Worm (Caenorhabditis elegans) whole organism, young adult: ENCODE data around the gene JC8.16.

Experiments
- D2030.7 ChIP-seq: fragments of 200-800 bp; sonication (Bioruptor generic); IDR thresholded peaks from 2 replicates; pipeline ENCODE4 v1.3.6; 2022; ENCODE audit warnings: missing genetic modification reagents, missing genetic modification characterization, missing compliant biosample characterization
- F22D6.2 ChIP-seq: sonication (generic microtip); optimal IDR thresholded peaks from 2 replicates; lab custom pipeline; 2016; ENCODE audit warnings: mild to moderate bottlenecking, missing genetic modification characterization, missing compliant biosample characterization
- F23B12.7 ChIP-seq: sonication (generic microtip); optimal IDR thresholded peaks from 2 replicates; lab custom pipeline; 2017; ENCODE audit warnings: missing genetic modification characterization, mild to moderate bottlenecking, missing compliant biosample characterization, antibody characterized with exemption, moderate library complexity; ENCODE audit not compliant: insufficient read depth
- F33H1.4 ChIP-seq: fragments of 200-800 bp; sonication (Bioruptor generic); IDR thresholded peaks from 2 replicates; pipeline ENCODE4 v1.3.6; 2022; ENCODE audit warnings: missing genetic modification reagents, missing genetic modification characterization, missing compliant biosample characterization
- F37B4.10 ChIP-seq: fragments of 200-800 bp; sonication (Bioruptor generic); IDR thresholded peaks from 2 replicates; pipeline ENCODE4 v1.3.6; 2022; ENCODE audit warnings: missing genetic modification characterization, missing compliant biosample characterization
- F39B2.1 ChIP-seq: fragments of 200-800 bp; sonication (Bioruptor generic); IDR thresholded peaks from 2 replicates; pipeline ENCODE4 v1.3.6; 2022; ENCODE audit warnings: missing genetic modification reagents, missing genetic modification characterization, missing compliant biosample characterization
- F49E8.2 ChIP-seq: sonication (generic microtip); optimal IDR thresholded peaks from 3 replicates; lab custom pipeline; 2017; ENCODE audit warnings: missing genetic modification characterization, mild to moderate bottlenecking, missing compliant biosample characterization, antibody characterized with exemption, moderate library complexity; ENCODE audit not compliant: insufficient read depth
- F52B5.7 ChIP-seq: sonication (generic microtip); optimal IDR thresholded peaks from 2 replicates; lab custom pipeline; 2016; ENCODE audit warnings: mild to moderate bottlenecking, missing genetic modification characterization, missing compliant biosample characterization
- F55B11.4 ChIP-seq: sonication (generic microtip); optimal IDR thresholded peaks from 2 replicates; lab custom pipeline; 2016; ENCODE audit warnings: missing compliant biosample characterization, missing genetic modification characterization, borderline replicate concordance; ENCODE audit not compliant: insufficient read depth
- Y79H2A.3 ChIP-seq: fragments of 200-800 bp; sonication (Bioruptor generic); conservative IDR thresholded peaks from 2 replicates; pipeline ENCODE4 v1.3.6; 2022; ENCODE audit warnings: missing genetic modification reagents, missing genetic modification characterization, missing compliant biosample characterization
- ZK185.1 ChIP-seq: sonication (generic microtip); optimal IDR thresholded peaks from 2 replicates; lab custom pipeline; 2016; ENCODE audit warnings: mild to moderate bottlenecking, missing genetic modification characterization, missing compliant biosample characterization; ENCODE audit not compliant: poor library complexity, severe bottlenecking
- ama-1 ChIP-seq, 3 experiments: fragments of 150-350 bp in 1 of 3; sonication (generic microtip) in 2 of 3; optimal IDR thresholded peaks; 2 replicates each; lab custom pipeline; 2014 to 2018; ENCODE audit warnings: missing biosample characterization in 2 of 3, missing genetic modification characterization in 2 of 3, missing genetic modification reagents in 2 of 3
- atf-7 ChIP-seq: sonication (generic microtip); optimal IDR thresholded peaks from 2 replicates; lab custom pipeline; 2017; ENCODE audit warnings: mild to moderate bottlenecking, missing genetic modification characterization, missing compliant biosample characterization
- attf-5 ChIP-seq: fragments of 200-800 bp; sonication (Bioruptor generic); optimal IDR thresholded peaks from 2 replicates; lab custom pipeline; 2018; ENCODE audit warnings: mild to moderate bottlenecking, missing genetic modification characterization, missing compliant biosample characterization
- bed-2 ChIP-seq: fragments of 200-800 bp; sonication (Bioruptor generic); IDR thresholded peaks from 2 replicates; pipeline ENCODE4 v1.3.6; 2022; ENCODE audit warnings: missing genetic modification reagents, missing genetic modification characterization, missing compliant biosample characterization
- cebp-1 ChIP-seq, 2 experiments: fragments of 200-800 bp in 1 of 2; sonication (Bioruptor generic) in 1 of 2; sonication (generic microtip) in 1 of 2; IDR thresholded peaks in 1 of 2; optimal IDR thresholded peaks in 1 of 2; 2 replicates each; pipeline versions ENCODE4 v1.3.6 to Lab custom; 2017 to 2022; ENCODE audit warnings: missing compliant biosample characterization in 2 of 2, missing genetic modification characterization in 2 of 2, mild to moderate bottlenecking in 1 of 2, missing genetic modification reagents in 1 of 2, moderate library complexity in 1 of 2
- cebp-2 ChIP-seq: fragments of 200-800 bp; sonication (Bioruptor generic); IDR thresholded peaks from 2 replicates; pipeline ENCODE4 v1.3.6; 2022; ENCODE audit warnings: missing genetic modification characterization, missing compliant biosample characterization
- ceh-40 ChIP-seq: fragments of 200-800 bp; sonication (Bioruptor generic); IDR thresholded peaks from 2 replicates; pipeline ENCODE4 v1.3.6; 2022; ENCODE audit warnings: missing genetic modification characterization, missing compliant biosample characterization
- ceh-79 ChIP-seq: sonication (generic microtip); optimal IDR thresholded peaks from 2 replicates; lab custom pipeline; 2017; ENCODE audit warnings: mild to moderate bottlenecking, missing genetic modification characterization, missing compliant biosample characterization
- ceh-91 ChIP-seq: fragments of 200-800 bp; sonication (Bioruptor generic); IDR thresholded peaks from 2 replicates; pipeline ENCODE4 v1.3.6; 2022; ENCODE audit warnings: missing genetic modification reagents, missing genetic modification characterization, missing compliant biosample characterization
- ekl-4 ChIP-seq: fragments of 200-800 bp; sonication (Bioruptor generic); IDR thresholded peaks from 2 replicates; pipeline ENCODE4 v1.3.6; 2022; ENCODE audit warnings: missing genetic modification reagents, missing genetic modification characterization, missing compliant biosample characterization
- fkh-3 ChIP-seq: sonication (generic microtip); optimal IDR thresholded peaks from 2 replicates; lab custom pipeline; 2016; ENCODE audit warnings: mild to moderate bottlenecking, missing genetic modification characterization, missing compliant biosample characterization
- gei-17 ChIP-seq: fragments of 200-800 bp; sonication (Bioruptor generic); optimal IDR thresholded peaks from 2 replicates; lab custom pipeline; 2018; ENCODE audit warnings: mild to moderate bottlenecking, missing genetic modification characterization, missing compliant biosample characterization
- hmg-1.2 ChIP-seq: fragments of 200-800 bp; sonication (Bioruptor generic); IDR thresholded peaks from 2 replicates; pipeline ENCODE4 v1.3.6; 2022; ENCODE audit warnings: missing genetic modification reagents, missing genetic modification characterization, missing compliant biosample characterization
- hmg-20 ChIP-seq: fragments of 200-800 bp; sonication (Bioruptor generic); IDR thresholded peaks from 2 replicates; pipeline ENCODE4 v1.3.6; 2022; ENCODE audit warnings: missing genetic modification reagents, missing genetic modification characterization, missing compliant biosample characterization
- hsf-1 ChIP-seq: fragments of 200-800 bp; sonication (Bioruptor generic); IDR thresholded peaks from 2 replicates; pipeline ENCODE4 v1.3.6; 2022; ENCODE audit warnings: missing genetic modification reagents, missing genetic modification characterization, missing compliant biosample characterization
- let-607 ChIP-seq, 2 experiments: fragments of 200-800 bp in 1 of 2; sonication (Bioruptor generic) in 1 of 2; sonication (generic microtip) in 1 of 2; optimal IDR thresholded peaks; 2 replicates each; lab custom pipeline; 2016 to 2018; ENCODE audit warnings: mild to moderate bottlenecking in 2 of 2, missing compliant biosample characterization in 2 of 2, missing genetic modification characterization in 2 of 2, moderate library complexity in 2 of 2, missing genotype in 1 of 2
- lin-26 ChIP-seq: fragments of 200-800 bp; sonication (Bioruptor generic); IDR thresholded peaks from 2 replicates; pipeline ENCODE4 v1.3.6; 2022; ENCODE audit warnings: missing genetic modification reagents, missing genetic modification characterization, missing compliant biosample characterization
- lin-54 ChIP-seq: fragments of 200-800 bp; sonication (Bioruptor generic); optimal IDR thresholded peaks from 2 replicates; lab custom pipeline; 2018; ENCODE audit warnings: mild to moderate bottlenecking, missing genetic modification characterization, missing compliant biosample characterization
- lsl-1 ChIP-seq: fragments of 200-800 bp; sonication (Bioruptor generic); optimal IDR thresholded peaks from 2 replicates; lab custom pipeline; 2018; ENCODE audit warnings: mild to moderate bottlenecking, missing genetic modification characterization, moderate library complexity, missing compliant biosample characterization
- madf-6 ChIP-seq: fragments of 200-800 bp; sonication (Bioruptor generic); IDR thresholded peaks from 2 replicates; pipeline ENCODE4 v1.3.6; 2022; ENCODE audit warnings: missing genetic modification reagents, missing genetic modification characterization, missing compliant biosample characterization
- mcd-1 ChIP-seq: fragments of 200-800 bp; sonication (Bioruptor generic); IDR thresholded peaks from 2 replicates; pipeline ENCODE4 v1.3.6; 2022; ENCODE audit warnings: missing genetic modification reagents, missing genetic modification characterization, missing compliant biosample characterization
- mes-4 ChIP-seq: sonication (generic microtip); optimal IDR thresholded peaks from 2 replicates; lab custom pipeline; 2016; ENCODE audit warnings: missing genotype, missing genetic modification characterization, missing compliant biosample characterization
- mxl-1 ChIP-seq: sonication (generic microtip); optimal IDR thresholded peaks from 2 replicates; lab custom pipeline; 2016; ENCODE audit warnings: missing genetic modification characterization, missing compliant biosample characterization
- nfyb-1 ChIP-seq: fragments of 200-800 bp; sonication (Bioruptor generic); IDR thresholded peaks from 2 replicates; pipeline ENCODE4 v1.3.6; 2022; ENCODE audit warnings: missing genetic modification reagents, missing genetic modification characterization, missing compliant biosample characterization
- pha-4 ChIP-seq: fragments of 150-350 bp; sonication (generic microtip); optimal IDR thresholded peaks from 2 replicates; lab custom pipeline; 2014; ENCODE audit warnings: missing biosample characterization, missing genetic modification reagents, missing genetic modification characterization
- rpc-1 ChIP-seq, 2 experiments: fragments of 150-350 bp in 1 of 2; sonication (generic microtip) in 1 of 2; optimal IDR thresholded peaks; 2 replicates each; lab custom pipeline; 2014 to 2018; ENCODE audit warnings: missing biosample characterization in 1 of 2, missing genetic modification characterization in 1 of 2, missing genetic modification reagents in 1 of 2, missing genotype in 1 of 2
- sdz-38 ChIP-seq: sonication (generic microtip); optimal IDR thresholded peaks from 2 replicates; lab custom pipeline; 2016; ENCODE audit warnings: missing genotype, missing genetic modification characterization, missing compliant biosample characterization
- snpc-1.1 ChIP-seq: sonication (generic microtip); optimal IDR thresholded peaks from 2 replicates; lab custom pipeline; 2017; ENCODE audit warnings: missing genetic modification characterization, mild to moderate bottlenecking, missing compliant biosample characterization, antibody characterized with exemption, moderate library complexity, missing genotype, missing genetic modification reagents; ENCODE audit not compliant: insufficient read depth
- snpc-3.4 ChIP-seq: sonication (generic microtip); optimal IDR thresholded peaks from 2 replicates; lab custom pipeline; 2017; ENCODE audit warnings: missing genetic modification characterization, mild to moderate bottlenecking, missing compliant biosample characterization, antibody characterized with exemption, moderate library complexity, missing genotype, missing genetic modification reagents
- tlf-1 ChIP-seq: fragments of 200-800 bp; sonication (Bioruptor generic); optimal IDR thresholded peaks from 2 replicates; lab custom pipeline; 2018; ENCODE audit warnings: mild to moderate bottlenecking, missing genetic modification characterization, missing compliant biosample characterization
- xnd-1 ChIP-seq: sonication (generic microtip); optimal IDR thresholded peaks from 2 replicates; lab custom pipeline; 2016; ENCODE audit warnings: missing genotype, missing genetic modification reagents, missing genetic modification characterization, missing compliant biosample characterization
- ztf-18 ChIP-seq: sonication (generic microtip); optimal IDR thresholded peaks from 2 replicates; lab custom pipeline; 2016; ENCODE audit warnings: missing genotype, mild to moderate bottlenecking, missing genetic modification characterization, missing compliant biosample characterization
- ztf-6 ChIP-seq: fragments of 200-800 bp; sonication (Bioruptor generic); IDR thresholded peaks from 2 replicates; pipeline ENCODE4 v1.3.6; 2022; ENCODE audit warnings: missing genetic modification reagents, missing genetic modification characterization, missing compliant biosample characterization

The JC8.16 gene

ce11 chrIV:13238943-13239861 lies 19.8 kb upstream of the JC8.16 start, which contains the start of gene tag-115 (continued):
- TF ChIP-seq cebp-2 (GFP tag; lab: Robert Waterston, UW) = peak; percentile 91
- peak; percentile 70 for TF ChIP-seq ekl-4 (GFP tag; lab: Robert Waterston, UW)
- TF ChIP-seq atf-7 = peak; percentile 22
- no peak for TF ChIP-seq bed-2 (GFP tag; lab: Robert Waterston, UW)
- TF ChIP-seq ZK185.1 (tag; lab: Kevin White, UChicago) = peak; percentile 60
- TF ChIP-seq mxl-1 (tag; lab: Kevin White, UChicago) = peak; percentile 41
- TF ChIP-seq F52B5.7 = no peak
- TF ChIP-seq ceh-91 = peak; percentile 26; the same call in 1 of the 2 replicates
- peak in 1 of 2 experiments; percentile 69 for TF ChIP-seq let-607 (tag; optimal IDR thresholded peaks at IDR 0.05; lab: Kevin White, UChicago)
- peak; percentile 44; the same call in 1 of the 2 replicates for TF ChIP-seq hmg-1.2 (GFP tag; lab: Robert Waterston, UW)
- TF ChIP-seq mcd-1 (GFP tag; lab: Robert Waterston, UW) = peak; percentile 66
- no peak for TF ChIP-seq gei-17 (GFP tag; lab: Kevin White, UChicago)
- peak; percentile 82 for TF ChIP-seq nfyb-1
- TF ChIP-seq hmg-20 (GFP tag; lab: Robert Waterston, UW) = 0 out of 2 replicates have a peak, but pooled peaks have one; percentile 18
- no peak for TF ChIP-seq ceh-79
- TF ChIP-seq ama-1 (optimal IDR thresholded peaks at IDR 0.05; lab: Kevin White, UChicago) = peak; percentile 23
- peak; percentile 86 to 94 for TF ChIP-seq ama-1 (GFP tag; optimal IDR thresholded peaks at IDR 0.05; lab: Kevin White, UChicago)
- peak; percentile 80 for TF ChIP-seq madf-6 (GFP tag; lab: Robert Waterston, UW)
- TF ChIP-seq snpc-1.1 (tag; lab: Kevin White, UChicago) = peak; percentile 22
- no peak for TF ChIP-seq sdz-38 (tag; lab: Kevin White, UChicago)
- TF ChIP-seq rpc-1 (optimal IDR thresholded peaks at IDR 0.05; lab: Kevin White, UChicago) = no peak
- peak; percentile 62 for TF ChIP-seq rpc-1 (tag; optimal IDR thresholded peaks at IDR 0.05; lab: Kevin White, UChicago)
- TF ChIP-seq F23B12.7 (tag; lab: Kevin White, UChicago) = peak; percentile 46
- peak; percentile 54 for TF ChIP-seq xnd-1
- TF ChIP-seq lin-26 = peak; percentile 85
- no peak for TF ChIP-seq F37B4.10 (GFP tag; lab: Robert Waterston, UW)
- TF ChIP-seq ceh-40 (GFP tag; lab: Robert Waterston, UW) = no peak
- no peak; the same call in none of the 2 replicates for TF ChIP-seq F33H1.4
- peak; percentile 66 for TF ChIP-seq snpc-3.4 (tag; lab: Kevin White, UChicago)
- peak; percentile 49 for TF ChIP-seq mes-4
- no peak for TF ChIP-seq ztf-6 (GFP tag; lab: Robert Waterston, UW)
- TF ChIP-seq F39B2.1 (GFP tag; lab: Robert Waterston, UW) = peak; percentile 80; the same call in 1 of the 2 replicates
- peak; percentile 49 for TF ChIP-seq fkh-3 (tag; lab: Kevin White, UChicago)
- TF ChIP-seq F49E8.2 (tag; lab: Kevin White, UChicago) = peak; percentile 93
- TF ChIP-seq lin-54 = peak; percentile 92
- peak; percentile 66 for TF ChIP-seq lsl-1
- TF ChIP-seq D2030.7 = peak; percentile 43; the same call in 1 of the 2 replicates
- no peak for TF ChIP-seq Y79H2A.3 (GFP tag; lab: Robert Waterston, UW)
- TF ChIP-seq attf-5 (GFP tag; lab: Kevin White, UChicago) = peak; percentile 5
- peak; percentile 16 for TF ChIP-seq ztf-18 (tag; lab: Kevin White, UChicago)
- no peak for TF ChIP-seq pha-4 (tag; lab: Kevin White, UChicago)
- TF ChIP-seq tlf-1 (GFP tag; lab: Kevin White, UChicago) = peak; percentile 72
- no peak for TF ChIP-seq F22D6.2 (tag; lab: Kevin White, UChicago)
- peak; percentile 69; the same call in 1 of the 2 replicates for TF ChIP-seq hsf-1 (GFP tag; lab: Robert Waterston, UW)
- no peak for TF ChIP-seq cebp-1 (GFP tag; IDR thresholded peaks at IDR 0.05; lab: Robert Waterston, UW)
- TF ChIP-seq cebp-1 (tag; optimal IDR thresholded peaks at IDR 0.05; lab: Kevin White, UChicago) = peak; percentile 51
- no peak for TF ChIP-seq F55B11.4
